Fruit fly (Drosophila melanogaster): ENCODE data around the gene Cp19.

The Cp19 gene

DNA sequence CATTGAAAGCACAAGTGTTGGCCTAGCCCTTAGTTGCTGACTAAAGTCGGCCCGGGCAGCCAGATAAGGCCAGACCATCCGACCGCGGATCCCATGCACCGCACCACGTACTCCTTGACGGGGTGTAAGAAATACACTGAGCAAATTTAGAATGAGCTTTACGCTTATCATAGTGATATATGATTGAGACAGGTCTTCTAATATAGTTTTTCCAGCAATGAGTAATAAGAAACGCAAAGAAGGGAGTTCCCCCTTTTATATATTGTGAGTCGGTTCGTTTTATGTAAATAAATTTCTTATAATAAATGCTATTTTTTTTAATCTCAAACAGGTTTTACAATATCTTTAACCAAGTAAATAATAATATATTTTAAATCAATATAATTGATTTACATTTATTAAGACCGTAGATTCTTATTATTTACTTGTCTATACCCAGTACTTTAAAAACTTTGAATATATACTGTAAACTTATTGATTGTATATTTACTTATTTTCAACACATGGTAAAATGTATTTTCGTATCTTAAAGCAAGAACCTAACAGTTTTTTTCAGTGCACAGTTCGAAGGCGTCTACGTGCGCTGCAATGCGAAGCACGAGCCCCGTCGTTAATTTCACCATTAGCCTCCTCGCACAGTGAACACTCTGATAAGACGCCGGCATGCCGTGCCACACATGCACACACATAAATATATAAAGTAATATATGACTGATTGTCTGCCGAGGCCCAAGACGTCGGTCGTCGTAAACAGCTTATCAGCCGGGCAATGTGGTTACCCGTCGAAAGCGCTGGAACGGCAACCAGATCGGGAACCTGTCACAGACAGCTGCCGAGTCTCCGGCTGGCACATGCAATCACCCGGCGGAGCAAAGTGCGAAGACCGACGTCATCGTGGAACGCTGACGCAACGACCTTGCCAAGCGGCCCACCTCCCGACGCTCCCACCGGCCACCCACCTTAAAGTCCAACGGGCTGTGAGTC is 37.5 kb upstream of the Cp19 start (continued):
- peak; percentile 45 for TF ChIP-seq CG10267 (tag; optimal IDR thresholded peaks at IDR 0.05)
- peak; percentile 76 for TF ChIP-seq gem (tag; optimal IDR thresholded peaks at IDR 0.05)
- peak; percentile 19 for TF ChIP-seq CG17359 (tag; optimal IDR thresholded peaks at IDR 0.05)
- peak; percentile 21 for TF ChIP-seq twi (tag; optimal IDR thresholded peaks at IDR 0.05)
- TF ChIP-seq nmo (GFP tag; optimal IDR thresholded peaks at IDR 0.05): peak; percentile 71
- TF ChIP-seq chif (GFP tag; optimal IDR thresholded peaks at IDR 0.05): no peak
- no peak for TF ChIP-seq Blimp-1 (GFP tag; optimal IDR thresholded peaks at IDR 0.05)
- TF ChIP-seq B-H2 (GFP tag; optimal IDR thresholded peaks at IDR 0.05): no peak
- TF ChIP-seq ewg (GFP tag; optimal IDR thresholded peaks at IDR 0.05): no peak
- TF ChIP-seq CG31441 (GFP tag; IDR thresholded peaks at IDR 0.05): peak; percentile 65; the same call in 1 of the 2 replicates
- peak; percentile 39 for TF ChIP-seq CG1233 (GFP tag; optimal IDR thresholded peaks at IDR 0.05)
- no peak for TF ChIP-seq Dp (GFP tag; optimal IDR thresholded peaks at IDR 0.05)
- peak; percentile 19 for TF ChIP-seq CG1602 (GFP tag; optimal IDR thresholded peaks at IDR 0.05)
- TF ChIP-seq rib (GFP tag; IDR thresholded peaks at IDR 0.05): peak; percentile 10; the same call in 1 of the 2 replicates
- TF ChIP-seq CG4820 (GFP tag; optimal IDR thresholded peaks at IDR 0.05): peak; percentile 33
- TF ChIP-seq CG3847 (GFP tag; IDR thresholded peaks at IDR 0.05): no peak; the same call in 1 of the 2 replicates
- TF ChIP-seq CG7987 (GFP tag; optimal IDR thresholded peaks at IDR 0.05): peak; percentile 34
- TF ChIP-seq CG10147 (GFP tag; optimal IDR thresholded peaks at IDR 0.05): peak; percentile 30
- TF ChIP-seq CG11504 (tag; optimal IDR thresholded peaks at IDR 0.05): peak; percentile 78
- TF ChIP-seq salm (tag; optimal IDR thresholded peaks at IDR 0.05): peak; percentile 33
- 0 out of 3 replicates have a peak, but pooled peaks have one; percentile 39 for TF ChIP-seq so (GFP tag; IDR thresholded peaks at IDR 0.05)
- no peak; the same call in none of the 2 replicates for TF ChIP-seq lmd (GFP tag; IDR thresholded peaks at IDR 0.05)
- peak; percentile 70 for TF ChIP-seq Meics (GFP tag; optimal IDR thresholded peaks at IDR 0.05)
- TF ChIP-seq Nf-YB (GFP tag; optimal IDR thresholded peaks at IDR 0.05): peak; percentile 30
- peak; percentile 47 for TF ChIP-seq Nf-YC (tag; optimal IDR thresholded peaks at IDR 0.05)
- peak; percentile 30 for TF ChIP-seq cg (GFP tag; optimal IDR thresholded peaks at IDR 0.05)
- no peak for TF ChIP-seq CG2889 (GFP tag; IDR thresholded peaks at IDR 0.05)
- TF ChIP-seq Oli (tag; optimal IDR thresholded peaks at IDR 0.05): peak; percentile 65
- 0 out of 2 replicates have a peak, but pooled peaks have one; percentile 37 for TF ChIP-seq CG9215 (GFP tag; IDR thresholded peaks at IDR 0.05)
- peak; percentile 32 for TF ChIP-seq CG16815 (GFP tag; optimal IDR thresholded peaks at IDR 0.05)
- TF ChIP-seq sug (tag; optimal IDR thresholded peaks at IDR 0.05): peak; percentile 80
- peak; percentile 8; the same call in 1 of the 2 replicates for TF ChIP-seq HLH3B (GFP tag; IDR thresholded peaks at IDR 0.05)
- peak; percentile 42 for TF ChIP-seq fd96Cb (tag; optimal IDR thresholded peaks at IDR 0.05)
- TF ChIP-seq CG6683 (GFP tag; optimal IDR thresholded peaks at IDR 0.05): peak; percentile 6
- no peak for TF ChIP-seq D (optimal IDR thresholded peaks at IDR 0.05)
- TF ChIP-seq D (GFP tag; optimal IDR thresholded peaks at IDR 0.05): peak; percentile 38
- TF ChIP-seq dpn (GFP tag; optimal IDR thresholded peaks at IDR 0.05): peak in 1 of 2 experiments; percentile 45
- peak; percentile 17; the same call in 1 of the 2 replicates for TF ChIP-seq CG17328 (GFP tag; IDR thresholded peaks at IDR 0.05)
- TF ChIP-seq CG6175 (GFP tag; IDR thresholded peaks at IDR 0.05): 0 out of 3 replicates have a peak, but pooled peaks have one; percentile 19
- peak; percentile 58 for TF ChIP-seq Sox102F (GFP tag; optimal IDR thresholded peaks at IDR 0.05)
- TF ChIP-seq cad (GFP tag; optimal IDR thresholded peaks at IDR 0.05): no peak
- TF ChIP-seq Aef1 (GFP tag; IDR thresholded peaks at IDR 0.05): 0 out of 3 replicates have a peak, but pooled peaks have one; percentile 8
- peak; percentile 40 for TF ChIP-seq Hmr (GFP tag; optimal IDR thresholded peaks at IDR 0.05)
- 0 out of 2 replicates have a peak, but pooled peaks have one; percentile 24 for TF ChIP-seq chm (GFP tag; IDR thresholded peaks at IDR 0.05)
- no peak for TF ChIP-seq hth (optimal IDR thresholded peaks at IDR 0.05)
- peak; percentile 10; the same call in 1 of the 2 replicates for TF ChIP-seq ttk (GFP tag; IDR thresholded peaks at IDR 0.05)
- TF ChIP-seq CG13296 (GFP tag; optimal IDR thresholded peaks at IDR 0.05): no peak
